Worm (Caenorhabditis elegans): ENCODE data around the gene micu-1.

Gene micu-1

ce11 chrIV:13253841-13254240 is 43.9 kb upstream of the micu-1 start, which contains the start of gene ttr-45 (continued):
- TF ChIP-seq nhr-12 (tag; optimal IDR thresholded peaks at IDR 0.05): no peak
- no peak for TF ChIP-seq ztf-1 (GFP tag; conservative IDR thresholded peaks at IDR 0.05)
- no peak for TF ChIP-seq lin-11 (tag; optimal IDR thresholded peaks at IDR 0.05)
- TF ChIP-seq ZK546.5 (tag; optimal IDR thresholded peaks at IDR 0.05): no peak
- no peak for TF ChIP-seq peb-1 (tag; optimal IDR thresholded peaks at IDR 0.05)
- TF ChIP-seq lin-13 (GFP tag; optimal IDR thresholded peaks at IDR 0.05): no peak
- no peak for TF ChIP-seq lin-39 (tag; optimal IDR thresholded peaks at IDR 0.05)
- TF ChIP-seq nhr-237 (tag; optimal IDR thresholded peaks at IDR 0.05): no peak
- TF ChIP-seq sma-9 (GFP tag; optimal IDR thresholded peaks at IDR 0.05): peak; percentile 85
- TF ChIP-seq sma-9 (tag; optimal IDR thresholded peaks at IDR 0.05): no peak
- TF ChIP-seq blmp-1 (tag; optimal IDR thresholded peaks at IDR 0.05; ENCODE audit: insufficient read depth): no peak
- TF ChIP-seq nhr-129 (tag; optimal IDR thresholded peaks at IDR 0.05): peak; percentile 86

ce11 chrIV:13255886-13256285 is 41.8 kb upstream of the micu-1 start, which contains the start of gene bus-12:
bus-12 (plus strand) TSS chrIV:13256186.
- TF ChIP-seq crh-2 (tag; optimal IDR thresholded peaks at IDR 0.05): no peak
- no peak for TF ChIP-seq ztf-1 (GFP tag; conservative IDR thresholded peaks at IDR 0.05)
- TF ChIP-seq sem-4 (tag; optimal IDR thresholded peaks at IDR 0.05): no peak
- TF ChIP-seq mab-5 (tag; optimal IDR thresholded peaks at IDR 0.05): no peak
- no peak for TF ChIP-seq sma-9 (GFP tag; optimal IDR thresholded peaks at IDR 0.05)
- TF ChIP-seq sma-9 (tag; optimal IDR thresholded peaks at IDR 0.05): no peak
- no peak for TF ChIP-seq nhr-23 (tag; optimal IDR thresholded peaks at IDR 0.05)

- TF ChIP-seq nhr-21 (tag; optimal IDR thresholded peaks at IDR 0.05) (no peak), zag-1 (tag; optimal IDR thresholded peaks at IDR 0.05) (no peak), nhr-23 (tag; optimal IDR thresholded peaks at IDR 0.05) (no peak), nhr-77 (tag; optimal IDR thresholded peaks at IDR 0.05) (no peak), lin-11 (tag; optimal IDR thresholded peaks at IDR 0.05) (no peak), elt-1 (tag; optimal IDR thresholded peaks at IDR 0.05) (no peak), nhr-10 (tag; optimal IDR thresholded peaks at IDR 0.05) (no peak), sma-3 (GFP tag; optimal IDR thresholded peaks at IDR 0.05) (no peak), lin-13 (GFP tag; optimal IDR thresholded peaks at IDR 0.05) (no peak), F13H6.1 (tag; optimal IDR thresholded peaks at IDR 0.05) (no peak), egl-27 (tag; optimal IDR thresholded peaks at IDR 0.05) (no peak), elt-3 (tag; optimal IDR thresholded peaks at IDR 0.05) (no peak), ztf-4 (tag; optimal IDR thresholded peaks at IDR 0.05) (no peak), lin-39 (tag; optimal IDR thresholded peaks at IDR 0.05) (no peak), ceh-16 (tag; optimal IDR thresholded peaks at IDR 0.05) (no peak), ama-1 (optimal IDR thresholded peaks at IDR 0.05) (no peak), R02D3.7 (tag; optimal IDR thresholded peaks at IDR 0.05) (no peak), C34F6.9 (tag; optimal IDR thresholded peaks at IDR 0.05) (no peak), nhr-129 (tag; optimal IDR thresholded peaks at IDR 0.05) (no peak)
These were observed 38.9 kb upstream of the micu-1 start, which contains the start of gene JC8.16 for ce11 chrIV:13258872-13259271. JC8.16 (plus strand) TSS chrIV:13259172.

- TF ChIP-seq crh-2 (tag; optimal IDR thresholded peaks at IDR 0.05): no peak
- TF ChIP-seq unc-55 (GFP tag; optimal IDR thresholded peaks at IDR 0.05): no peak
- TF ChIP-seq lsy-2 (tag; optimal IDR thresholded peaks at IDR 0.05): no peak
These were observed 35.9 kb upstream of the micu-1 start for ce11 chrIV:13261778-13262177.

- TF ChIP-seq dmd-4 (tag; optimal IDR thresholded peaks at IDR 0.05): no peak
- TF ChIP-seq ztf-11 (tag; optimal IDR thresholded peaks at IDR 0.05): no peak
- no peak for TF ChIP-seq nhr-77 (tag; optimal IDR thresholded peaks at IDR 0.05)
- TF ChIP-seq mab-5 (tag; optimal IDR thresholded peaks at IDR 0.05): no peak
- no peak for TF ChIP-seq ZK546.5 (tag; optimal IDR thresholded peaks at IDR 0.05)
These were observed 29.3 kb upstream of the micu-1 start for ce11 chrIV:13268385-13268784.

ce11 chrIV:13272494-13272893 is 25.2 kb upstream of the micu-1 start, which contains the start of gene unc-26:
unc-26 (minus strand) TSS chrIV:13272516.
- TF ChIP-seq egl-27 (tag; optimal IDR thresholded peaks at IDR 0.05) (no peak), mdl-1 (tag; optimal IDR thresholded peaks at IDR 0.05) (no peak), C34F6.9 (tag; optimal IDR thresholded peaks at IDR 0.05) (peak; percentile 40), ZK546.5 (tag; optimal IDR thresholded peaks at IDR 0.05) (no peak), unc-55 (GFP tag; optimal IDR thresholded peaks at IDR 0.05) (peak; percentile 82), nhr-129 (tag; optimal IDR thresholded peaks at IDR 0.05) (peak; percentile 59), skn-1 (tag; optimal IDR thresholded peaks at IDR 0.05) (no peak), mbf-1 (tag; optimal IDR thresholded peaks at IDR 0.05) (no peak), ama-1 (optimal IDR thresholded peaks at IDR 0.05) (no peak), nhr-10 (tag; optimal IDR thresholded peaks at IDR 0.05) (no peak), sma-3 (GFP tag; optimal IDR thresholded peaks at IDR 0.05) (no peak), F13H6.1 (tag; optimal IDR thresholded peaks at IDR 0.05) (peak; percentile 10), gmeb-1 (tag; optimal IDR thresholded peaks at IDR 0.05) (no peak), crh-2 (tag; optimal IDR thresholded peaks at IDR 0.05) (no peak), snpc-4 (tag; optimal IDR thresholded peaks at IDR 0.05) (no peak), nhr-77 (tag; optimal IDR thresholded peaks at IDR 0.05) (no peak), aly-2 (tag; optimal IDR thresholded peaks at IDR 0.05) (no peak), nhr-12 (tag; optimal IDR thresholded peaks at IDR 0.05) (no peak), nhr-237 (tag; optimal IDR thresholded peaks at IDR 0.05) (no peak), nhr-21 (tag; optimal IDR thresholded peaks at IDR 0.05) (no peak), ztf-4 (tag; optimal IDR thresholded peaks at IDR 0.05) (no peak), elt-3 (tag; optimal IDR thresholded peaks at IDR 0.05) (no peak), unc-39 (tag; optimal IDR thresholded peaks at IDR 0.05) (no peak), nhr-23 (tag; optimal IDR thresholded peaks at IDR 0.05) (no peak), Y55F3AM.14 (GFP tag; optimal IDR thresholded peaks at IDR 0.05) (no peak)
